Fruit fly (Drosophila melanogaster): Measurements from ENCODE around the gene CG34426.
A peak's percentile ranks its signal among the peaks of the same experiment; 100 is the strongest.

Gene CG34426

DNA sequence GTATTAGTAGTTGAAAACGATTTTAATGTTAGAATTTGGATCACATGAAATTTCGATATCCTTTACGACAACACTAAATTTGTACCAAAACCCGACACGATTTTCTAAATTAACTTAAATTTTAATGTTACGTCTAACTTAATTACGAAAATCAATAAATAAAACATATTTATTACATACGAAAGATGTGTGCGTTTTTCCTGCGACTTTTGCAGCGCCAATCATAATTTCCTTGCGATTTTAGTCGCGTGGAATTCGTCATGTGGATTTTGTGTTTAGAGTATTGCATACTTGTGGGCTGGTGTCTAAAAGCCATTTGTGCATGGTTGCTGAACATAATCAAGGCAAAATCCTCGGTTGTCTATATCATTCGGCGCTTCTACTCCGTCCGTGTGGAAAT, 3.7 kb upstream of the CG34426 start:
- TF ChIP-seq CG8359 (GFP tag; optimal IDR thresholded peaks at IDR 0.05; ENCODE audit: borderline replicate concordance): peak; percentile 100
- TF ChIP-seq aop (GFP tag; IDR thresholded peaks at IDR 0.05): no peak
- no peak for TF ChIP-seq Fer1 (GFP tag; optimal IDR thresholded peaks at IDR 0.05)
- no peak for TF ChIP-seq CG3281 (GFP tag; optimal IDR thresholded peaks at IDR 0.05)
- TF ChIP-seq D (optimal IDR thresholded peaks at IDR 0.05): no peak
- no peak for TF ChIP-seq D (GFP tag; optimal IDR thresholded peaks at IDR 0.05)
- no peak for TF ChIP-seq tio (GFP tag; optimal IDR thresholded peaks at IDR 0.05)
- no peak for TF ChIP-seq ATbp (GFP tag; optimal IDR thresholded peaks at IDR 0.05)
- peak; percentile 28 for TF ChIP-seq Tbp (GFP tag; optimal IDR thresholded peaks at IDR 0.05)
- peak in 1 of 2 experiments; percentile 70 for TF ChIP-seq eve (GFP tag; optimal IDR thresholded peaks at IDR 0.05)
- TF ChIP-seq caup (GFP tag; optimal IDR thresholded peaks at IDR 0.05; ENCODE audit: severe bottlenecking): no peak
- no peak for TF ChIP-seq CG3407 (GFP tag; optimal IDR thresholded peaks at IDR 0.05)

DNA sequence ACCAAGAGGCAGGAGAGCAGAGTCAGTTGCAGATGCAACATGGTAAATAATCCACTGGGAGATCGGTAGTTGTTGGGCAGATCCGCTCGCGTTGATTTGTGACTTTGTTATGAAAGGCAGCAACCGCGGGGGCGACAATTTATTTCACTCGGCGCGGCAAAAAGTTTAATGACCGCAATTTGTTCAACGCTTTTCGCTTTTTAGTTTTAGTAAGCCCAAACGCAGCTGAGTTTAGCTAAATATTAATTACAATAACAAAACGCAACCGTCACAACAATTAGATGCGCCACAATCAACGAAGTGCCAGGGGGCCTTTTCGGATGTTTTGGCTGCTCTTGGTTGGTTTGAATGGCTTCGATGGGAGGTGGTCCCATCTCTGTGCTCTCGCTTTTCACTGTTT, 1.8 kb upstream of the CG34426 start, which contains the start of gene CG13310:
Gene CG13310 (minus strand): TSS at position 101 of the 400 bp plus-strand sequence.
- TF ChIP-seq CG31224 (GFP tag; IDR thresholded peaks at IDR 0.05) (no peak), Nf-YA (GFP tag; IDR thresholded peaks at IDR 0.05) (no peak), CG3838 (GFP tag; optimal IDR thresholded peaks at IDR 0.05) (no peak)

DNA sequence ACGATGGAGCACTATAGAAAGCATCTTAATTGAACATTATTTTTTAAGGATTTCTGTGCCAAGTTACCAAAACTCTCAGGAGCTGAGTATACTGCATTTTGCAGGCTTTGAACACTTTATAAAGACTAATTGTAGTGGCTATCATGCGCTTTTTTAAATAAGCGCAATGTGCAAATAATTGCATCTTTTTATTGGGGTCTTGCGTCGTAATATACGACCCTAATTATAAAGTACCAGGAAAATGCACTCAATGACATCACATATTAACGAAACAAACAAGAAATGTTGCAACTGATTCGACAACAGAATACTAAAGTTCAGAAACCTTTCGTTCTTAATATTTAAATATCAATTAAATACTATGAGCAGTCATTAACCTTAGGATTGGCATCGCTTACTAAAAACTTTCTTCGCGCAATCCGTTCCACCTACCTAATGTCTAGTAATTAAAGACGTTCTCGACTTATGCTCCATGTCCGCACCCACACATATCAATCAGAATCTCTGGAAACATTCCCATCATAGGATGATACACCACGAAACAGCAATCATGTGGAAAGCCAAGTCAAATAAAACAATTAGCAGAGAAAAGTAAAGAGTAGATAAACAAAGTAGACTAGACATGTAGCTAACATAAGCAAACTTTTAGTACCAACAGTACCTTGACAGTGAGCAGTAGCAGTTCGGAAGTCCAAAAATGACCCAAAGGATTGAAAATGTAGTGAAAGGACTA, 2.0 kb downstream of the CG34426 start, which contains the start of the genes CG32023 and CG34427:
Gene CG32023 (minus strand): TSS at position 101 of the 733 bp plus-strand sequence.
Gene CG34427 (plus strand): TSS at position 683 of the 733 bp plus-strand sequence.
- TF ChIP-seq CG18764 (GFP tag; optimal IDR thresholded peaks at IDR 0.05) (no peak), CG2712 (tag; optimal IDR thresholded peaks at IDR 0.05) (no peak), Opbp (GFP tag; IDR thresholded peaks at IDR 0.05; ENCODE audit: partially characterized antibody) (no peak), Hmr (GFP tag; optimal IDR thresholded peaks at IDR 0.05) (no peak), otp (GFP tag; IDR thresholded peaks at IDR 0.05) (no peak), tio (GFP tag; optimal IDR thresholded peaks at IDR 0.05) (no peak), Doc3 (GFP tag; IDR thresholded peaks at IDR 0.05; ENCODE audit: partially characterized antibody) (no peak), Fer3 (tag; optimal IDR thresholded peaks at IDR 0.05) (no peak)

DNA sequence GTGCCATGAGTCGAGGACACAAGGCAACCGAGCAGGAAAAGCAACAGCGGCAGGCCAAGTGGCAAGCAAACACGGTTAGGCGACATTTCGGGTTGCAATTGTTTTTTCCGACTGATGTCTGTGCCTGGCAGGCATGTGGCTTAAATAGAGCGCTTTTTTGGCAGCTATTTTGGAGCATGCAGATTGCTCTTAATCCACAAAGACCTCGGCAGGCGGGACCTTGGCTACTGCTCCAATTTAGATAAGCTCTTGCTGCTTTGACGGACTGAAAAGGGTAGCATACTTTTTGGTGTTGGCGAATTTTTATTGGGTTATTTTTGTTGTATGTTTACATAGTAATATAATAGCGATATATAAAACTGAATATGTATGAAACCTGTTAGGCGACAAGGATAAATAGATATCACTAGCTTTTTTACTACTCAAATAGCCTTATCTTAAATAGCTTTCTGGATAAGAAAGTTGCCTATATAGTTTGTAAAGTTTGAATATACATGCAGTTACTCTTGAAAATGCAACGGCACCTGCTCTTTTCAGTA, 4.9 kb downstream of the CG34426 start, which contains the start of the genes CG13312 and CG32024:
Gene CG13312 (minus strand): TSS at position 101 of the 539 bp plus-strand sequence.
Gene CG32024 (plus strand): TSS at position 489 of the 539 bp plus-strand sequence.
- no peak for TF ChIP-seq E2f1 (GFP tag; IDR thresholded peaks at IDR 0.05)
- peak; percentile 67 for TF ChIP-seq CG8359 (GFP tag; optimal IDR thresholded peaks at IDR 0.05; ENCODE audit: borderline replicate concordance)

DNA sequence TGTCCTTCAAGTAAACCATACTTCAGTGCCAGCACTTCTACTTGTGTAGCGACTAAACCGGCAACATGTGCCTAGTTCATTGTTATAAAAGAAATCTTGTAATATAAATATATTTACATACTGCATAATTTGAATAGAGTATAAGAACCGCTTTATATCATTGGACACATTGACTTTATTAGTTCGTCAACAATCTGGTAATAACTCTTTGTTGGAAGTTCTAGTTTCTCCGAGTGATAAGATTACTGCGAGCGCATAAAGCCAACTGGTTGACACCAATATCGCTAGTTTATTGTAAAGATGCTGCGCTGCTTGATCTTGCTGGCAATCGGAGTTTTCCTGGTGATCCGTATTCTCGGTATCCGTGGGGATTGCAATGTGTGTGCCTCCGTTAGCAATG, 6.0 kb downstream of the CG34426 start, which contains the start of gene CG13308:
Gene CG13308 (plus strand): TSS at position 301 of the 400 bp plus-strand sequence.
- TF ChIP-seq CG6813 (GFP tag; optimal IDR thresholded peaks at IDR 0.05) (no peak), Ets65A (GFP tag) (peak; percentile 56)

DNA sequence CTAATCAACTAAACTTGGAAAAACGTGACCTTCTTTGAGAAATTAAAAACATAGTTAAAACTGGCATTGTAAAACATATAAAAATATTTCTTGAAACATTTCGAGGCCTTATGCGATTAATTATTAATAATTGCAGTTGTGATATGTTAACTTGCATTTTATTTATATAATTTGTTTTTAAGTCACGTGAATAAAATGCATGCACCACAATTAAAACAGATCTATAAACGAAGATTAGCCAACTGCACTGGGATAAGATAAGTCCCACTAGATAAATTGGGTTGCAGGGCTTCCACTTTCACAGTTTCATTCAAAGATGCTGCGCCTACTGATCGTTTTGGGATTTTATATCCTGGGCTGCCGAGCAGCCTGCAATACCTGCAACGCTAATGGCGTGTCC, 7.8 kb downstream of the CG34426 start, which contains the start of gene CG13309:
Gene CG13309 (plus strand): TSS at position 301 of the 400 bp plus-strand sequence.
- TF ChIP-seq croc (GFP tag; conservative IDR thresholded peaks at IDR 0.05): no peak

DNA sequence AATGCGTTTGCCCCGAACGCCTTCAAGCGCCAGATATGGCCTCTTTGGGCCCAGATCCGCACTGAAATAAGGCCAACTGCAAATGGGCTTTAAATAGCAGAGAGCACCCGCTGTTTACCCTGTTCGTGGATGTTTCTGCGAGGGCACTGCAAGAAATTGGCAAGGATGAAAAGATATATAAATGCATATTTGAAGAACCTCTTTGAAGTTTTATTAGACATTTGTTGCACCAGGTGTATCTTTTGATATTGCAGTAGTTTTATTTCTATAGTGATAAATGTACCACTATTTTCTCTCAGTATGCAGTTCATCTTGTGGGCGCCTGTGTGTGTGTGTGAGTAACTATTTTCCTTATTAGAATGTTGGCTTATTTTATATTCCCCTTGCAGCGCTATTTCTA, 11.2 kb downstream of the CG34426 start:
- TF ChIP-seq sd (tag; optimal IDR thresholded peaks at IDR 0.05) (no peak), fd3F (GFP tag; optimal IDR thresholded peaks at IDR 0.05) (no peak), HmgD (GFP tag; optimal IDR thresholded peaks at IDR 0.05) (no peak), hkb (optimal IDR thresholded peaks at IDR 0.05) (no peak), hkb (GFP tag; IDR thresholded peaks at IDR 0.05) (peak; percentile 57; the same call in 1 of the 2 replicates), CG1647 (GFP tag; optimal IDR thresholded peaks at IDR 0.05) (no peak), Ravus (GFP tag; IDR thresholded peaks at IDR 0.05) (no peak), CoRest (tag; optimal IDR thresholded peaks at IDR 0.05) (peak; percentile 1), CG16863 (GFP tag; optimal IDR thresholded peaks at IDR 0.05) (peak; percentile 8), Optix (GFP tag; IDR thresholded peaks at IDR 0.05) (peak; percentile 57; the same call in 2 of the 3 replicates), CG2875 (GFP tag; optimal IDR thresholded peaks at IDR 0.05) (no peak), CG5180 (GFP tag; optimal IDR thresholded peaks at IDR 0.05) (no peak)

Measured in whole organism, embryonic.